Worm (Caenorhabditis elegans) whole organism, late embryonic: ENCODE results near the gene wdr-5.3.

Source experiments
- K02D7.2 ChIP-seq: sonication (generic microtip); optimal IDR thresholded peaks from 2 replicates; lab custom pipeline; 2017; ENCODE audit warnings: mild to moderate bottlenecking, missing genetic modification characterization, missing compliant biosample characterization
- Y22D7AL.16 ChIP-seq: sonication (generic microtip); optimal IDR thresholded peaks from 2 replicates; lab custom pipeline; 2016; ENCODE audit warnings: missing genetic modification characterization, missing compliant biosample characterization
- ceh-31 ChIP-seq: sonication (generic microtip); optimal IDR thresholded peaks from 2 replicates; lab custom pipeline; 2016; ENCODE audit warnings: missing genetic modification characterization, missing compliant biosample characterization
- dmd-4 ChIP-seq: sonication (generic microtip); optimal IDR thresholded peaks from 2 replicates; lab custom pipeline; 2016; ENCODE audit warnings: borderline replicate concordance, missing genetic modification characterization, missing compliant biosample characterization
- dve-1 ChIP-seq: sonication (generic microtip); optimal IDR thresholded peaks from 2 replicates; lab custom pipeline; 2017; ENCODE audit warnings: antibody characterized with exemption, mild to moderate bottlenecking, missing genetic modification characterization, missing compliant biosample characterization
- elt-2 ChIP-seq: sonication (generic microtip); optimal IDR thresholded peaks from 2 replicates; lab custom pipeline; 2016; ENCODE audit warnings: missing genetic modification reagents, missing genetic modification characterization, missing compliant biosample characterization
- fkh-10 ChIP-seq: fragments of 150-350 bp; optimal IDR thresholded peaks from 2 replicates; lab custom pipeline; 2014; ENCODE audit warnings: missing biosample characterization, missing genetic modification reagents, missing genetic modification characterization
- lim-6 ChIP-seq: sonication (generic microtip); optimal IDR thresholded peaks from 2 replicates; lab custom pipeline; 2016; ENCODE audit warnings: missing genetic modification characterization, missing compliant biosample characterization
- nfya-1 ChIP-seq: sonication (generic microtip); optimal IDR thresholded peaks from 2 replicates; lab custom pipeline; 2017; ENCODE audit warnings: missing genetic modification characterization, mild to moderate bottlenecking, missing compliant biosample characterization, antibody characterized with exemption, moderate library complexity
- pax-1 ChIP-seq: fragments of 150-350 bp; optimal IDR thresholded peaks from 2 replicates; lab custom pipeline; 2014; ENCODE audit warnings: missing biosample characterization, missing genetic modification characterization
- pha-4 ChIP-seq: fragments of 150-350 bp; optimal IDR thresholded peaks from 2 replicates; lab custom pipeline; 2018; ENCODE audit warnings: missing biosample characterization, missing genetic modification reagents, missing genetic modification characterization
- sdc-2 ChIP-seq: sonication (generic microtip); optimal IDR thresholded peaks from 2 replicates; lab custom pipeline; 2016; ENCODE audit warnings: missing genotype, missing genetic modification characterization, missing compliant biosample characterization
- unc-55 ChIP-seq: sonication (generic microtip); optimal IDR thresholded peaks from 2 replicates; lab custom pipeline; 2017; ENCODE audit warnings: missing biosample characterization, missing genetic modification reagents, missing genetic modification characterization

DNA sequence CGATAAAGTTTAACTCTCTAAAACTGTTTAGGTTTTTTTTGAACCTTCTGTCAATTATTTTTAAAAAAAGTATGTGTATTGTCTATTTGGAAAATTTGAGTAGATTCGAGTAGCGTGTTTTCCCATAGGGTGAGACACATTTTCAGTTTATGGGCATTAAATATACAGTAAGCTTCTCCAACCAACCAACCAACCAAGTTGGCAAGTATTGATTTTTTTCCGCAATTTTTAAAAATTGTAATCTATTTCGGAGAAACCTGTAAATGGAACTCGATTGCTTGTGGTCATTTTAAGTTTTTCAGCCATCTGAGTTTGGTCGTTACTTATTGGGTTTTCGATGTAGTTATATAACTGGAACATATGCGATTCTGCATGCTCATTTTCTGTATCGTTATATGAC is 8.1 kb downstream of the wdr-5.3 start, which contains the start of gene srj-21:
- TF ChIP-seq pax-1 (no peak), dve-1 (tag; lab: Kevin White, UChicago) (no peak), Y22D7AL.16 (tag; lab: Kevin White, UChicago) (no peak), nfya-1 (tag; lab: Kevin White, UChicago) (no peak), elt-2 (tag; lab: Kevin White, UChicago) (no peak), dmd-4 (tag; lab: Kevin White, UChicago) (no peak), ceh-31 (tag; lab: Kevin White, UChicago) (no peak), sdc-2 (tag; lab: Kevin White, UChicago) (no peak), pha-4 (tag; lab: Kevin White, UChicago) (no peak), fkh-10 (GFP tag; lab: Kevin White, UChicago) (no peak), K02D7.2 (no peak), unc-55 (GFP tag; lab: Kevin White, UChicago) (no peak), lim-6 (tag; lab: Kevin White, UChicago) (no peak)
